Fruit fly (Drosophila melanogaster): ENCODE measurements around the gene CG12078.

- TF ChIP-seq Dll (optimal IDR thresholded peaks at IDR 0.05) (no peak), CG8478 (optimal IDR thresholded peaks at IDR 0.05) (no peak), EcR (GFP tag; optimal IDR thresholded peaks at IDR 0.05) (no peak), psq (optimal IDR thresholded peaks at IDR 0.05) (no peak), usp (GFP tag; optimal IDR thresholded peaks at IDR 0.05) (no peak), pan (optimal IDR thresholded peaks at IDR 0.05) (no peak)
Observed at dm6 chr3L:3270736-3271135, 26.6 kb upstream of the CG12078 start, which contains the start of gene CG14960.
